Worm (Caenorhabditis elegans) whole organism, L1 larva: Measurements from ENCODE around the gene dpy-26.

Experiments
- ces-1 ChIP-seq: fragments of 150-350 bp; optimal IDR thresholded peaks from 2 replicates; lab custom pipeline; 2014; ENCODE audit warnings: missing biosample characterization, missing genetic modification reagents, missing genetic modification characterization
- elt-2 ChIP-seq: sonication (generic microtip); optimal IDR thresholded peaks from 2 replicates; lab custom pipeline; 2016; ENCODE audit warnings: missing genetic modification characterization, mild to moderate bottlenecking, inconsistent platforms, missing compliant biosample characterization, missing genetic modification reagents
- nhr-76 ChIP-seq: sonication (generic microtip); optimal IDR thresholded peaks from 2 replicates; lab custom pipeline; 2017; ENCODE audit warnings: missing biosample characterization, missing genetic modification characterization
- snpc-4 ChIP-seq: fragments of 150-350 bp; optimal IDR thresholded peaks from 2 replicates; lab custom pipeline; 2014; ENCODE audit warnings: missing biosample characterization, missing genetic modification characterization
- ztf-11 ChIP-seq, 2 experiments: sonication (generic microtip); optimal IDR thresholded peaks; 2 replicates each; lab custom pipeline; 2016 to 2017; ENCODE audit warnings: missing genetic modification characterization in 2 of 2, missing biosample characterization in 1 of 2, missing compliant biosample characterization in 1 of 2

DNA sequence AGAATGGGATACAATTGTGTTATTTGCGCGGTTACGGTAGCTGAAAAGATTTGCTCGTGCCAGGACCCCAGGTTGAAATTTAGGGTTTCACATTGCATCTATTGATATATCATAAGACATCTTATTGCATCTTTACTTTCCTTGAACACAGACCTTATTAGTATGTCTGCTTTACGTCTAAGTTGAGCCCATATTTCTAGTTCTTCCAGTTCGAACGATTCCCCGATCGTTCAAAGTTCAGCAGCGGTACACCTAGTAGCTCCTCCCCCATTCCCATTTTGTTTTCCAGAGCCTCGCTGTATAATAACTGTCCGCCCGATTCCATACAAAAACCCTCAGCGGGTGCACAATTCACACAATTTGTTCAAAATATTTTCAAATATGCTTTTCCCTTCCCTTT, 9.4 kb downstream of the dpy-26 start, which contains the start of gene C25G4.17:
- TF ChIP-seq snpc-4 (tag; lab: Kevin White, UChicago) (no peak), nhr-76 (tag; lab: Kevin White, UChicago) (no peak), elt-2 (tag; lab: Kevin White, UChicago) (no peak), ztf-11 (tag; optimal IDR thresholded peaks at IDR 0.05; lab: Kevin White, UChicago) (no peak), ces-1 (GFP tag; lab: Kevin White, UChicago) (no peak)
